Worm (Caenorhabditis elegans) whole organism, L1 larva: ENCODE measurements around the gene C05C10.8.

Experiments used
- Y116A8C.19 ChIP-seq: sonication (generic microtip); optimal IDR thresholded peaks from 2 replicates; lab custom pipeline; 2016; ENCODE audit warnings: missing compliant biosample characterization, missing genetic modification characterization, borderline replicate concordance
- aha-1 ChIP-seq: fragments of 150-350 bp; optimal IDR thresholded peaks from 2 replicates; lab custom pipeline; 2014; ENCODE audit warnings: missing biosample characterization, missing genetic modification characterization
- alr-1 ChIP-seq: fragments of 200-800 bp; sonication (Bioruptor generic); optimal IDR thresholded peaks from 2 replicates; lab custom pipeline; 2018; ENCODE audit warnings: borderline replicate concordance, mild to moderate bottlenecking, missing genetic modification characterization, missing compliant biosample characterization
- aly-2 ChIP-seq: fragments of 150-350 bp; optimal IDR thresholded peaks from 2 replicates; lab custom pipeline; 2014; ENCODE audit warnings: missing biosample characterization, missing genetic modification characterization
- ama-1 ChIP-seq: fragments of 150-350 bp; optimal IDR thresholded peaks from 2 replicates; lab custom pipeline; 2014
- blmp-1 ChIP-seq: fragments of 150-350 bp; optimal IDR thresholded peaks from 2 replicates; lab custom pipeline; 2014; ENCODE audit warnings: missing biosample characterization, missing genetic modification characterization
- ceh-8 ChIP-seq: fragments of 200-800 bp; sonication (Bioruptor generic); optimal IDR thresholded peaks from 2 replicates; lab custom pipeline; 2018; ENCODE audit warnings: mild to moderate bottlenecking, missing genetic modification characterization, moderate library complexity, missing compliant biosample characterization
- ceh-82 ChIP-seq, 3 experiments: fragments of 150-350 bp in 1 of 3; sonication (generic microtip) in 2 of 3; optimal IDR thresholded peaks; 2 replicates each; lab custom pipeline; 2014 to 2017; ENCODE audit warnings: missing biosample characterization in 3 of 3, missing genetic modification characterization in 3 of 3
- ces-1 ChIP-seq: fragments of 150-350 bp; optimal IDR thresholded peaks from 2 replicates; lab custom pipeline; 2014; ENCODE audit warnings: missing biosample characterization, missing genetic modification reagents, missing genetic modification characterization
- efl-1 ChIP-seq, 4 experiments: fragments of 150-350 bp; optimal IDR thresholded peaks in 3 of 4; peaks in 1 of 4; 1 replicate in 1 of 4; 2 replicates in 3 of 4; lab custom pipeline; 2014; ENCODE audit warnings: missing biosample characterization in 2 of 4, missing genetic modification characterization in 2 of 4, missing genetic modification reagents in 2 of 4
- egl-27 ChIP-seq, 2 experiments: fragments of 150-350 bp in 1 of 2; sonication (generic microtip); optimal IDR thresholded peaks; 3 replicates each; lab custom pipeline; 2017 to 2018; ENCODE audit warnings: missing biosample characterization in 2 of 2, missing genetic modification characterization in 2 of 2, missing genetic modification reagents in 2 of 2
- ets-5 ChIP-seq: fragments of 200-800 bp; sonication (Bioruptor generic); IDR thresholded peaks from 2 replicates; pipeline ENCODE4 v1.3.6; 2022; ENCODE audit warnings: missing genetic modification characterization, missing compliant biosample characterization
- hlh-17 ChIP-seq: fragments of 200-800 bp; sonication (Bioruptor generic); optimal IDR thresholded peaks from 2 replicates; lab custom pipeline; 2018; ENCODE audit warnings: missing genetic modification characterization, mild to moderate bottlenecking, missing compliant biosample characterization, moderate library complexity, borderline replicate concordance
- hlh-4 ChIP-seq: sonication (generic microtip); optimal IDR thresholded peaks from 2 replicates; lab custom pipeline; 2016; ENCODE audit warnings: mild to moderate bottlenecking, missing genetic modification characterization, missing compliant biosample characterization
- hpl-2 ChIP-seq: fragments of 150-350 bp; optimal IDR thresholded peaks from 2 replicates; lab custom pipeline; 2014; ENCODE audit warnings: missing biosample characterization, missing genetic modification reagents, missing genetic modification characterization
- irx-1 ChIP-seq: sonication (generic microtip); optimal IDR thresholded peaks from 2 replicates; lab custom pipeline; 2016; ENCODE audit warnings: missing genetic modification characterization, missing compliant biosample characterization
- lin-35 ChIP-seq, 2 experiments: fragments of 150-350 bp; optimal IDR thresholded peaks; 2 replicates each; lab custom pipeline; 2014; ENCODE audit warnings: missing biosample characterization in 2 of 2, missing genetic modification characterization in 2 of 2, missing genetic modification reagents in 2 of 2
- lin-39 ChIP-seq: fragments of 150-350 bp; optimal IDR thresholded peaks from 2 replicates; lab custom pipeline; 2014; ENCODE audit warnings: missing biosample characterization, missing genetic modification reagents, missing genetic modification characterization
- lir-3 ChIP-seq: sonication (generic microtip); optimal IDR thresholded peaks from 2 replicates; lab custom pipeline; 2016; ENCODE audit warnings: mild to moderate bottlenecking, missing genetic modification characterization, moderate library complexity, missing compliant biosample characterization; ENCODE audit not compliant: poor library complexity
- lsy-2 ChIP-seq, 2 experiments: fragments of 150-350 bp; optimal IDR thresholded peaks; 2 replicates each; lab custom pipeline; 2014; ENCODE audit warnings: missing biosample characterization in 2 of 2, missing genetic modification characterization in 2 of 2
- mef-2 ChIP-seq: fragments of 150-350 bp; optimal IDR thresholded peaks from 2 replicates; lab custom pipeline; 2014; ENCODE audit warnings: missing biosample characterization, missing genetic modification characterization
- mep-1 ChIP-seq: fragments of 150-350 bp; optimal IDR thresholded peaks from 2 replicates; lab custom pipeline; 2014; ENCODE audit warnings: missing biosample characterization, missing genetic modification characterization
- nhr-20 ChIP-seq: sonication (generic microtip); optimal IDR thresholded peaks from 2 replicates; lab custom pipeline; 2016; ENCODE audit warnings: mild to moderate bottlenecking, missing genetic modification characterization, missing compliant biosample characterization
- nhr-28 ChIP-seq: fragments of 150-350 bp; optimal IDR thresholded peaks from 2 replicates; lab custom pipeline; 2014; ENCODE audit warnings: missing biosample characterization, missing genetic modification characterization
- nhr-47 ChIP-seq: sonication (generic microtip); optimal IDR thresholded peaks from 2 replicates; lab custom pipeline; 2016; ENCODE audit warnings: mild to moderate bottlenecking, missing genetic modification characterization, moderate library complexity, missing compliant biosample characterization
- nhr-85 ChIP-seq: sonication (generic microtip); peaks from one replicate; lab custom pipeline; 2016; ENCODE audit warnings: missing genetic modification characterization, inconsistent platforms, missing compliant biosample characterization
- pag-3 ChIP-seq: sonication (generic microtip); optimal IDR thresholded peaks from 2 replicates; lab custom pipeline; 2017; ENCODE audit warnings: missing genetic modification characterization, mild to moderate bottlenecking, missing compliant biosample characterization, antibody characterized with exemption, borderline replicate concordance; ENCODE audit not compliant: insufficient read depth
- rnt-1 ChIP-seq: sonication (generic microtip); optimal IDR thresholded peaks from 2 replicates; lab custom pipeline; 2016; ENCODE audit warnings: mild to moderate bottlenecking, missing genetic modification characterization, moderate library complexity, missing compliant biosample characterization
- skn-1 ChIP-seq: fragments of 150-350 bp; optimal IDR thresholded peaks from 2 replicates; lab custom pipeline; 2014; ENCODE audit warnings: missing biosample characterization, missing genetic modification characterization
- snu-23 ChIP-seq: sonication (generic microtip); optimal IDR thresholded peaks from 2 replicates; lab custom pipeline; 2016; ENCODE audit warnings: missing genetic modification characterization, missing compliant biosample characterization
- sox-4 ChIP-seq: sonication (generic microtip); optimal IDR thresholded peaks from 2 replicates; lab custom pipeline; 2016; ENCODE audit warnings: missing genetic modification characterization, missing compliant biosample characterization
- tbx-2 ChIP-seq: sonication (generic microtip); optimal IDR thresholded peaks from 2 replicates; lab custom pipeline; 2016; ENCODE audit warnings: missing genetic modification characterization, missing compliant biosample characterization
- unc-30 ChIP-seq: sonication (generic microtip); optimal IDR thresholded peaks from 2 replicates; lab custom pipeline; 2017; ENCODE audit warnings: missing biosample characterization, missing genetic modification characterization
- vab-15 ChIP-seq: sonication (generic microtip); optimal IDR thresholded peaks from 2 replicates; lab custom pipeline; 2017; ENCODE audit warnings: missing genotype, mild to moderate bottlenecking, missing genetic modification characterization, missing compliant biosample characterization
- ztf-4 ChIP-seq: fragments of 150-350 bp; optimal IDR thresholded peaks from 2 replicates; lab custom pipeline; 2014; ENCODE audit warnings: missing biosample characterization, missing genetic modification characterization

C05C10.8 gene

DNA sequence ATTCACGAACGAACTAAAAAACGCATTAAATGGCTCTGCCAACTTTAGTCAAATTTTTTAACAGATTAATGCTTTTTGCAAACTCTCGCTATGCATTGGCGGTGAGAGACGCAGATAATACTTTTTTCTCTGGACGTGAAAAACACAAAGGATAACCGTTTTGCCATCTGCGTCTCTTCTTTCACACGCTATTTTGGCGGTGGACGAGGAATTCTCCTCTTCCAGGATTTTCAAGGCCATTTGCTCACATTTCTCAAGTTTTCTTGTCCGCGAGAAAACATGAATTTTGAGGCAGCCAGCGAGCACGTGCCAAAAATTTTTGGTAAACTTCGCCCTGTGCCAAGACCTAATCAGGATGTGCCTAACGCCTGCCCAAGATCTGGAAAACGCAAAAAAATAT lies 13.2 kb upstream of the C05C10.8 start (continued):
- no peak for TF ChIP-seq hlh-17 (GFP tag; lab: Kevin White, UChicago)

DNA sequence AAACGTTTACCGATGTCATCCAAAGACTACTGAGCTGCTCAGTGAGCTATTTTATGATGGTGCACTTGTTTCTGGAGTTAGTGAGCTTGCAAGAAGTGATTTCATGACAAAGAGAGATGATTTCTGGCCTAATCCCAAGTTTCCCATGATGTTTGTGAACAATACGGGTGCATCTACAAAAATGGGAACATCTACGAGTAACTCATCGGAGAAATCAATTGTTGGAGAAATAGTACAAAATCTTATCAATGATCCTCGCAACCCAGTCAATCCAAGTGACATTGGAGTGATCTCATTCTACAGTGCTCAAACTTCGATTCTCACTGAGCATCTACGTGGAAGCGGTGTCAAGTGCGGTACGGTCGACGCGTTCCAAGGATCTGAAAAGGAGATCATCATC lies 10.7 kb upstream of the C05C10.8 start:
- no peak for TF ChIP-seq mef-2 (tag; lab: Kevin White, UChicago)
- no peak for TF ChIP-seq lin-39
- TF ChIP-seq snu-23 (GFP tag; lab: Kevin White, UChicago), result no peak
- no peak for TF ChIP-seq hpl-2
- no peak for TF ChIP-seq hlh-4 (tag; lab: Kevin White, UChicago)
- TF ChIP-seq tbx-2 (tag; lab: Kevin White, UChicago), result no peak
- TF ChIP-seq pag-3, result no peak
- no peak for TF ChIP-seq ceh-82 (tag; optimal IDR thresholded peaks at IDR 0.05; lab: Kevin White, UChicago)
- TF ChIP-seq, all 84 proteins: peak for 0

DNA sequence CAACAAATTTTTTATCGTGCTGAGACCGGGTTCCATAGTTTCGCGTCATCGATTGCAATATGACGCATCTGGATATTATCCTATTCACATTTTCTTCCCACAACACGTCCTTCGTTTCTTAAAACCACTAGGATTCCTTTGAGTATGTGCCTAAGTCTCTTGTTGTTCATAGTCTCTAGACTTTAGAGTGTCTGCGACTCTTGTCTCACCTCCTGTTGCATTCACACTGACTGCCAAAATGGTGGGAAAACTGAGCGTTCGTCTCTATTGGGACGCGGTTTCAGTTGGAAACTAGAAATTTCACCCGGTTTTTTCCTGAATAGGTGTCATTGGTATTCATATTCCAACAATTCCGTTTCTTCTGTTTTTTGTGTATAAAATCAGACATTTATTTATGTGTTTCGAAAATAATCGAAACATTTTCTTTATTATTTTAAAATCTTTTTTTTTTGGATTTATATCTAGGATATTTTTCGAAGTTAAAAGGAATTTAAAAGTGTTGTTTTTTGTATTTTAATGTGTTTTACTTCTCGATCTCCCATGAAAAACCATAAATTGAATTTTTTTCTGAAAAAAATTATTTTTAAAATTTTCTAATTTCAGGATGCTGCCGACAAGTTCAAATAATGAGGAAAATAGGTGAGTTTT lies 3.9 kb upstream of the C05C10.8 start, which contains the start of gene C05C10.2:
C05C10.2 (plus strand) TSS at position 598 of the 648 bp plus-strand sequence.
- TF ChIP-seq mep-1 (peak; percentile 5), blmp-1 (tag; lab: Kevin White, UChicago) (peak; percentile 28), mef-2 (tag; lab: Kevin White, UChicago) (no peak), nhr-47 (tag; lab: Kevin White, UChicago) (no peak), unc-30 (tag; lab: Kevin White, UChicago) (no peak), lin-35 (GFP tag; optimal IDR thresholded peaks at IDR 0.05; lab: Kevin White, UChicago) (peak in 1 of 2 experiments; percentile 11), efl-1 (optimal IDR thresholded peaks at IDR 0.05; lab: Kevin White, UChicago) (peak in 1 of 2 experiments; percentile 44), efl-1 (GFP tag; optimal IDR thresholded peaks at IDR 0.05 in 1 of 2; lab: Kevin White, UChicago) (peak in 1 of 2 experiments; percentile 27)
- TF ChIP-seq, all 84 proteins: peak for 4

DNA sequence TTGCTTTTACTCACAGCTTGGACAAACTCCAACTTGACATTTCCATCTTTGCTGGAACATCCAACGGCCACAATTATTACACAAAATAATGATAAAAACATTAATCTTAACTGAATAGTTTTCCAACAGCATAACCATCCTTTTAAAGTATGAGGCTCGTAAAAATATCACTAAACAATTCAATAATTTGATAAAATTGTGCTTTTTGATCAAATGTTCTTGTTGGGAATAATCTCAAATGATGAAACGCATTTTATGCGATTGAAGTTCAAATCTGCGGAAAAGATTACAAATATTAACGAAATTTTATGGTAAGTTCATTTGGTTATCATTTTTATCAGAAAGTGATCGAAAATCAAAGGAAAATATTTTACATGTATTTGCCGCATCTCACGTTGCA lies 2.7 kb upstream of the C05C10.8 start, which contains the start of gene pho-10:
pho-10 (minus strand) TSS at position 101 of the 400 bp plus-strand sequence.
- no peak for TF ChIP-seq pag-3
- no peak for TF ChIP-seq egl-27 (tag; optimal IDR thresholded peaks at IDR 0.05; lab: Kevin White, UChicago)
- no peak for TF ChIP-seq ztf-4 (tag; lab: Kevin White, UChicago)
- TF ChIP-seq skn-1 (tag; lab: Kevin White, UChicago), result no peak
- TF ChIP-seq lsy-2 (tag; optimal IDR thresholded peaks at IDR 0.05; lab: Kevin White, UChicago), result no peak
- no peak for TF ChIP-seq ets-5 (GFP tag; lab: Robert Waterston, UW)
- no peak for TF ChIP-seq alr-1 (tag; lab: Kevin White, UChicago)
- TF ChIP-seq snu-23 (GFP tag; lab: Kevin White, UChicago), result no peak
- TF ChIP-seq nhr-28 (tag; lab: Kevin White, UChicago), result no peak
- TF ChIP-seq aha-1 (tag; lab: Kevin White, UChicago), result no peak
- no peak for TF ChIP-seq ceh-8 (GFP tag; lab: Kevin White, UChicago)
- TF ChIP-seq vab-15, result no peak

DNA sequence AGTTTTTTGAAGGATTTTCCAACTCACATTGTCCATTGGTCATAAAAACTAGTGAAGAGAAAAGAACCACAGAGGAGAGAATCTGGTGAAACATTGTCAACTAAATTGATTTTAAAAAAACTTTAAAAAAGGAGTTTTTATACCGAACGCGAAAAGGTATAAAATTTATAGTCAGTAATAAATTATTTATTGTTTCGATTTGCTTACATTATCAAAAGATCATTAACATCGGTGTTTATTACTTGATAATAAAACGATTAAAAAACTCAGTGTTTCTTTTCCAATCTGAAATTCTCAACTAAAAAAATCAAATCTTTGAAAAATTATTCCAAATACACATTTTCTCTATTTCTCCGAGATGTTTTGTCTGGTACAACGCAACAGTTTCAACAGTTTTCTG lies 1.6 kb downstream of the C05C10.8 start, which contains the start of gene F26C11.4:
F26C11.4 (minus strand) TSS at position 101 of the 400 bp plus-strand sequence.
- TF ChIP-seq unc-30 (tag; lab: Kevin White, UChicago) (no peak), tbx-2 (tag; lab: Kevin White, UChicago) (no peak), irx-1 (tag; lab: Kevin White, UChicago) (no peak), nhr-85 (tag; lab: Kevin White, UChicago) (no peak), rnt-1 (tag; lab: Kevin White, UChicago) (no peak), sox-4 (tag; lab: Kevin White, UChicago) (no peak), snu-23 (GFP tag; lab: Kevin White, UChicago) (no peak), nhr-28 (tag; lab: Kevin White, UChicago) (no peak), lir-3 (tag; lab: Kevin White, UChicago) (no peak), aly-2 (tag; lab: Kevin White, UChicago) (no peak), ces-1 (GFP tag; lab: Kevin White, UChicago) (no peak), nhr-20 (no peak), Y116A8C.19 (tag; lab: Kevin White, UChicago) (no peak), hlh-17 (GFP tag; lab: Kevin White, UChicago) (no peak), vab-15 (no peak), ama-1 (lab: Kevin White, UChicago) (no peak)
